Fruit fly (Drosophila melanogaster) Kc167 (cell line): ENCODE results near the gene Cyp4ac3.

Experiments
- Myc ChIP-seq: fragments of >200 bp; optimal IDR thresholded peaks from 2 replicates; lab custom pipeline; 2017; ENCODE audit warnings: missing external identifiers
- Sin3A ChIP-seq: fragments of >200 bp; optimal IDR thresholded peaks from 2 replicates; lab custom pipeline; 2018; ENCODE audit warnings: missing external identifiers
- h ChIP-seq: fragments of >200 bp; optimal IDR thresholded peaks from 3 replicates; lab custom pipeline; 2018; ENCODE audit warnings: missing external identifiers
- insv ChIP-seq: fragments of >200 bp; optimal IDR thresholded peaks from 3 replicates; lab custom pipeline; 2018; ENCODE audit warnings: missing external identifiers
- psq ChIP-seq: fragments of >200 bp; optimal IDR thresholded peaks from 2 replicates; lab custom pipeline; 2017; ENCODE audit warnings: missing external identifiers
- ttk ChIP-seq: sonication (Bioruptor generic); optimal IDR thresholded peaks from 2 replicates; lab custom pipeline; 2017; ENCODE audit warnings: missing external identifiers

The Cyp4ac3 gene

DNA sequence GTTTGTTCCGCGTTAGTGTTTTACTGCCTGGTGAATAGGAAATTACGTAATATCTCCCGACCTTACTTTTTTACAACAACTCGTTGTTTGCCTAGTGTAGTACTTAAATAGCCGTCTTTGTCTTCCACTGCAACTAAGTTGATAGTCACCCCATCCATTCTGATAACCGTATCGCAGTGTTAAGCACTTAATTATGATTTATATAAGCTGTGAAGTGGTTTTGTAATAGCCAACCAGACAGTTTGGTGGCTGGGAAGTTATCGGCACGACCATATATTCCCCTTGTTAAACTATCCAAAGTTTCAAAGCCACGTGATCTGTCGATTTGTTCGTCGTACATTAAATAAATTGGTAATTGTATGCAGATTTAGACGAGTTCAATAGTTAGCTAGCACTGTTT lies 36.1 kb downstream of the Cyp4ac3 start:
- TF ChIP-seq h (lab: Kevin White, UChicago) (no peak), Myc (lab: Kevin White, UChicago) (no peak), ttk (lab: Kevin White, UChicago) (no peak), psq (lab: Kevin White, UChicago) (no peak), Sin3A (lab: Kevin White, UChicago) (no peak), insv (lab: Kevin White, UChicago) (no peak)

DNA sequence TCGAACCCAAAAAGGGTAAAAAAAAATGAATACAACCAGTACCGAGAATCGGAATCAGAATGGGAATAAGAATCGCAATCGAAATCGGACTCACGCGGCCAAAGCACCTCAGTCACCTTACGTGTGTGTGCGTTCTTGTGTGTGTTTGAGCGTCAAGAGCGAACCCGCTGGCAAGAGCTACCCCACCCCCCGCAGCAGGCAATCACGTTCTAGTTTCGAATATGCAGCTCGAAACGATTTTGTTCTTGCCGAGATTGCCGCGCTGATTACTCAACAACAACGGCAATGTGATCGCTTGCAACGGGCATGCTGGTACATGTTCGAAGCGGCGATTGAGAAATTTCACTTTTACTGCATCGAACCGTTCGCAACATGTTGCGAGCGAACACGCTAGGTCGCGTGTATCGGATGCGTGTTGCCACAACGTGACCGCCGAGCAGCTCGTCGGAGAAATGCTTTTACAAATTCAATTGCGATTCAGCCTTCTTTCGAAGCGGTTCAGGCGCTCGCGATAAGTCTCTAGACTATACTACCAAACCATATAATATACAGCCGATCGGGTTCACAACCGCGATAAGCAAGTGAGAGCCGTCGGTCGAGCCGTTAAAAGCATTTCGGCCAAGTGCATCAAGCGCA lies 37.1 kb downstream of the Cyp4ac3 start:
- TF ChIP-seq ttk (lab: Kevin White, UChicago) (no peak), Sin3A (lab: Kevin White, UChicago) (no peak), h (lab: Kevin White, UChicago) (no peak), insv (lab: Kevin White, UChicago) (no peak), psq (lab: Kevin White, UChicago) (no peak), Myc (lab: Kevin White, UChicago) (no peak)

DNA sequence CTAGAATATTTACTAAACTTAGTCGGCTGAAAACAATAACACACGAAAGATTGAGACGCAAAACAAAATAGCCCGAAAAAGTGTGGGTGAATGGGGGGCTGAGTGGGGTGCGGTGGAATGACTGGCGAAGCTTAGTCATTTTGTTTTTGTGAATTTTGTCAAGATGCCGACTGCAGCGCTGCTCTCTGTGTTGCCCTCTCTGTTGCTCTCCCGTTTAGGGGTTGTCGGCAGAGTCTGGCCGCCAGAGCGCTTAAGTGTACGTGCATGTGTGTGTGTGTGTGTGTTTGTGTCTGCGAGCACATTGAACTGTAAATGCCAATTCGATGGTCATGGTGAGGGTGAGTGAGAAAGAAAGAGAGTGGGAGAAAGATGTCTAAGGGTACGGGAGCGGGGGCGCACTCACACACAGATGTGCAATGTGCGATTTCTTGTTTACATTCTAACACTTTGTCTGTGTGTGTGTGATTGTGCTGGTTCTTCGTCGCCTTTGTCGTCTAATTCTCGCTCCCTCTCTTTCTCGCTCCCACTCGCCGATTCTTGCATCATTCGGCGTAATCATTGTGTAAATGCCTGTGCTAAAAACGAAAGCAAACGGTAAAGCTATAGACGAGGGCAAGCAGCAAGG lies 38.2 kb downstream of the Cyp4ac3 start:
- TF ChIP-seq psq (lab: Kevin White, UChicago): no peak
- TF ChIP-seq ttk (lab: Kevin White, UChicago): no peak
- TF ChIP-seq Myc (lab: Kevin White, UChicago): no peak
- TF ChIP-seq insv (lab: Kevin White, UChicago): no peak
- TF ChIP-seq Sin3A (lab: Kevin White, UChicago): no peak
- TF ChIP-seq h (lab: Kevin White, UChicago): no peak

DNA sequence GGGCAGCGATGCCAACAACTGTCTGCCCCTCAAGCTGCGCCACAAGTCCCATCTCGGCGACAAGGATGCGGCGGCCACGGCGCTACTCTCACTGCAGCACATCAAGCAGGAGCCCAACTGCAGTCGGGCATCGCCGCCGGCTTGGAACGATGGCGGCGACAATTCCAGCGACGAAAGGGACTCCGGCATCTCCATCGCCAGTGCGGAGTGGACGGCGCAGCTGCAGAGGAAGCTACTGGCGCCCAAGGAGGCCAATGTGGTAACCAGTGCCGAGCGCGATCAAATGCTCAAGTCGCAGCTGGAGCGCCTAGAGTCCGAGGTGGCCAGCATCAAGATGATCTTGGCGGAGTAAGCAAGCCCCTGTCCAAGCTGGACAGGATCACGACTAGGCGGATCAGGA lies 41.1 kb downstream of the Cyp4ac3 start:
- no peak for TF ChIP-seq psq (lab: Kevin White, UChicago)
- TF ChIP-seq ttk (lab: Kevin White, UChicago): no peak
- no peak for TF ChIP-seq insv (lab: Kevin White, UChicago)
- no peak for TF ChIP-seq Myc (lab: Kevin White, UChicago)
- no peak for TF ChIP-seq Sin3A (lab: Kevin White, UChicago)
- TF ChIP-seq h (lab: Kevin White, UChicago): no peak

DNA sequence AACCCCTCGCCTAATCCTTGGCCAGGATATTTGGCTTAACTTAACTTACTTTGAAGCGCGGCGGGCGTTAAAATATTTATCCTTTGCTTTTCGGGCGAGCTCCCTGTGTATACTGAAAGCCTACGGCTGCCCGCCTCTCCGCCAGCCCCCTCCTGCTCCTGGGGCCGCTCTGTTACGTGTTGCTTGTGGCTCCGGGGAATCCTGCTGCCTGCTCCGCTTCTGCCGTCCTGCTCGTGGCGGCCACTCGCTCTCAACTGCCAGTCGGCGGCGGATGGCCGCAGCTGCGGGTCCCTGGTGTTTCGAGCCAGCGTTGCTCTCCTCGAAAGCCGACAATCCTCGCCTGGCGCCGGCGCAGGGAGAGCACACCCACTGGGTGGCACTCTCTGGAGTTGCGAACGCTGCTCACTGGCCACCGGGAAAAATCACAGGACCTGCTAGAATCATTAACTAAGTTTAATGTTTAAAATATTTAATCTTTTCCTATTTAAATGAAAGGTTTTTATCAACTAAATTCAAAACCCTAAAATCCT lies 46.4 kb downstream of the Cyp4ac3 start, which contains the start of gene CG14024:
Gene CG14024, minus strand, starts transcription at position 266 of the 530 bp plus-strand sequence.
- TF ChIP-seq h (lab: Kevin White, UChicago) (no peak), Sin3A (lab: Kevin White, UChicago) (no peak), ttk (lab: Kevin White, UChicago) (no peak), insv (lab: Kevin White, UChicago) (no peak), Myc (lab: Kevin White, UChicago) (no peak), psq (lab: Kevin White, UChicago) (no peak)
